Worm (Caenorhabditis elegans) whole organism, L2 larva: ENCODE data around the gene C30G4.4.

Source experiments
- ama-1 ChIP-seq: fragments of 150-350 bp; optimal IDR thresholded peaks from 2 replicates; lab custom pipeline; 2018; ENCODE audit warnings: inconsistent platforms
- elt-1 ChIP-seq: fragments of 150-350 bp; optimal IDR thresholded peaks from 2 replicates; lab custom pipeline; 2014; ENCODE audit warnings: missing biosample characterization, missing genetic modification characterization
- fos-1 ChIP-seq: fragments of 150-350 bp; optimal IDR thresholded peaks from 2 replicates; lab custom pipeline; 2014; ENCODE audit warnings: missing biosample characterization, missing genetic modification characterization
- mab-5 ChIP-seq: fragments of 150-350 bp; optimal IDR thresholded peaks from 2 replicates; lab custom pipeline; 2014; ENCODE audit warnings: missing biosample characterization, missing genetic modification characterization
- nhr-11 ChIP-seq: fragments of 150-350 bp; optimal IDR thresholded peaks from 2 replicates; lab custom pipeline; 2014; ENCODE audit warnings: missing biosample characterization, missing genetic modification characterization
- nhr-21 ChIP-seq: fragments of 150-350 bp; optimal IDR thresholded peaks from 2 replicates; lab custom pipeline; 2014; ENCODE audit warnings: missing biosample characterization, missing genetic modification characterization
- sma-3 ChIP-seq: sonication (generic microtip); optimal IDR thresholded peaks from 2 replicates; lab custom pipeline; 2016; ENCODE audit warnings: missing genetic modification reagents, missing genetic modification characterization, missing compliant biosample characterization
- ztf-1 ChIP-seq: fragments of 200-800 bp; sonication (Bioruptor generic); conservative IDR thresholded peaks from 2 replicates; pipeline ENCODE4 v1.3.6; 2022; ENCODE audit warnings: missing genetic modification characterization, missing compliant biosample characterization
- ztf-11 ChIP-seq: sonication (generic microtip); optimal IDR thresholded peaks from 2 replicates; lab custom pipeline; 2017; ENCODE audit warnings: missing biosample characterization, missing genetic modification characterization
- ztf-4 ChIP-seq: fragments of 150-350 bp; optimal IDR thresholded peaks from 2 replicates; lab custom pipeline; 2014; ENCODE audit warnings: missing biosample characterization, missing genetic modification characterization

- TF ChIP-seq elt-1 (no peak), nhr-11 (tag; lab: Kevin White, UChicago) (no peak), ztf-11 (tag; lab: Kevin White, UChicago) (no peak), ztf-4 (no peak), nhr-21 (tag; lab: Kevin White, UChicago) (no peak), ama-1 (lab: Kevin White, UChicago) (no peak), sma-3 (GFP tag; lab: Kevin White, UChicago) (no peak), fos-1 (tag; lab: Kevin White, UChicago) (no peak), mab-5 (tag; lab: Kevin White, UChicago) (no peak), ztf-1 (GFP tag; lab: Robert Waterston, UW) (no peak)
These were observed 30.4 kb downstream of the C30G4.4 start for ce11 chrX:17041571-17041970.
